Worm (Caenorhabditis elegans) whole organism, L3 larva: ENCODE measurements around the gene ceh-60.

Source experiments
- ZK546.5 ChIP-seq: sonication (generic microtip); optimal IDR thresholded peaks from 2 replicates; lab custom pipeline; 2017; ENCODE audit warnings: missing biosample characterization, missing genetic modification characterization
- ceh-9 ChIP-seq: sonication (generic microtip); optimal IDR thresholded peaks from 2 replicates; lab custom pipeline; 2018; ENCODE audit warnings: missing biosample characterization, missing genetic modification characterization
- daf-12 ChIP-seq: fragments of 150-350 bp; optimal IDR thresholded peaks from 2 replicates; lab custom pipeline; 2014; ENCODE audit warnings: missing biosample characterization, missing genetic modification reagents, missing genetic modification characterization
- elt-3 ChIP-seq, 3 experiments: fragments of 150-350 bp in 1 of 3; sonication (generic microtip) in 2 of 3; optimal IDR thresholded peaks; 2 replicates in 2 of 3; 4 replicates in 1 of 3; lab custom pipeline; 2014 to 2017; ENCODE audit warnings: missing biosample characterization in 3 of 3, missing genetic modification characterization in 3 of 3
- nhr-237 ChIP-seq: fragments of 150-350 bp; optimal IDR thresholded peaks from 2 replicates; lab custom pipeline; 2014; ENCODE audit warnings: missing biosample characterization, missing genetic modification characterization
- nhr-25 ChIP-seq: sonication (generic microtip); optimal IDR thresholded peaks from 2 replicates; lab custom pipeline; 2017; ENCODE audit warnings: missing biosample characterization, missing genetic modification characterization
- nhr-43 ChIP-seq: sonication (generic microtip); optimal IDR thresholded peaks from 2 replicates; lab custom pipeline; 2016; ENCODE audit warnings: mild to moderate bottlenecking, missing genetic modification characterization, missing compliant biosample characterization; ENCODE audit not compliant: poor library complexity, severe bottlenecking
- pqm-1 ChIP-seq: fragments of 150-350 bp; optimal IDR thresholded peaks from 2 replicates; lab custom pipeline; 2017; ENCODE audit warnings: missing biosample characterization, missing genetic modification characterization, inconsistent platforms
- sea-2 ChIP-seq: fragments of 150-350 bp; sonication (generic microtip); optimal IDR thresholded peaks from 4 replicates; lab custom pipeline; 2014; ENCODE audit warnings: missing biosample characterization, missing genetic modification reagents, missing genetic modification characterization
- skn-1 ChIP-seq: fragments of 150-350 bp; optimal IDR thresholded peaks from 2 replicates; lab custom pipeline; 2014; ENCODE audit warnings: missing biosample characterization, missing genetic modification characterization
- unc-39 ChIP-seq: sonication (generic microtip); optimal IDR thresholded peaks from 4 replicates; lab custom pipeline; 2017; ENCODE audit warnings: missing biosample characterization, missing genetic modification characterization
- ztf-11 ChIP-seq: fragments of 150-350 bp; optimal IDR thresholded peaks from 2 replicates; lab custom pipeline; 2014; ENCODE audit warnings: missing biosample characterization, missing genetic modification characterization

DNA sequence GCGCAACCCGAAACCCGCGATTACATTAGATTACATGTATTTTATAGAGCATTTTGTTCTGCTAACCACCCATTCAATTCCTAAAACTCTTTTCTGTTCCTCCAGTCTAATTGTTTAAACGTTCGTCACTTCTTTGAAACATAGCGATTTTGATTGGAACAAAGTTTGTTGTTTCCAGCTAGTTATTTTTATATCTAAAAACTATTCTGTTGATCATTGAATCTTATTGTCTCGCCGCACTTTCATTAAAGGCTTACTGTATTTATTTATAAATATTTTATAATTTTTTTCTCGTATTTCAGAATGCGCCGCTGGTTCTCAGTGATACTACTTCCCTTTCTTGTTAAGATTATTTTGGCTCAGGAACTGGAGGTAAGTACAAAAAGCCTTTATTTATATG, 12.7 kb upstream of the ceh-60 start, which contains the start of gene T14E8.2:
- TF ChIP-seq daf-12 (no peak), ztf-11 (tag; lab: Kevin White, UChicago) (no peak), unc-39 (tag; lab: Kevin White, UChicago) (no peak), pqm-1 (no peak), sea-2 (GFP tag; lab: Kevin White, UChicago) (no peak), nhr-237 (no peak), elt-3 (tag; optimal IDR thresholded peaks at IDR 0.05; lab: Kevin White, UChicago) (no peak), nhr-25 (tag; lab: Kevin White, UChicago) (no peak), skn-1 (no peak), ceh-9 (tag; lab: Kevin White, UChicago) (no peak), ZK546.5 (tag; lab: Kevin White, UChicago) (no peak), nhr-43 (tag; lab: Kevin White, UChicago) (no peak)
